Worm (Caenorhabditis elegans) whole organism, L2 larva: ENCODE data around the gene C17H11.5.
"Not testable (repeated sequence)": the region's sequence is repeated elsewhere in the genome, so short reads cannot be mapped to it uniquely, and the experiment has no call there.

Experiments used
- C34F6.9 ChIP-seq: fragments of 150-350 bp; optimal IDR thresholded peaks from 2 replicates; lab custom pipeline; 2014; ENCODE audit warnings: missing biosample characterization, missing genetic modification characterization
- F13H6.1 ChIP-seq: sonication (generic microtip); optimal IDR thresholded peaks from 2 replicates; lab custom pipeline; 2016; ENCODE audit warnings: missing genetic modification characterization, missing compliant biosample characterization
- R02D3.7 ChIP-seq: fragments of 150-350 bp; optimal IDR thresholded peaks from 2 replicates; lab custom pipeline; 2014; ENCODE audit warnings: missing biosample characterization, missing genetic modification characterization
- Y55F3AM.14 ChIP-seq: fragments of 200-800 bp; sonication (Bioruptor generic); optimal IDR thresholded peaks from 2 replicates; lab custom pipeline; 2018; ENCODE audit warnings: mild to moderate bottlenecking, missing genetic modification characterization, missing compliant biosample characterization
- ZK546.5 ChIP-seq: sonication (generic microtip); optimal IDR thresholded peaks from 2 replicates; lab custom pipeline; 2017; ENCODE audit warnings: missing biosample characterization, missing genetic modification characterization
- alr-1 ChIP-seq: fragments of 150-350 bp; optimal IDR thresholded peaks from 2 replicates; lab custom pipeline; 2014; ENCODE audit warnings: missing biosample characterization, missing genetic modification characterization
- aly-2 ChIP-seq: fragments of 150-350 bp; optimal IDR thresholded peaks from 2 replicates; lab custom pipeline; 2014; ENCODE audit warnings: missing biosample characterization, missing genetic modification characterization
- ama-1 ChIP-seq: fragments of 150-350 bp; optimal IDR thresholded peaks from 2 replicates; lab custom pipeline; 2018; ENCODE audit warnings: inconsistent platforms
- blmp-1 ChIP-seq: sonication (generic microtip); optimal IDR thresholded peaks from 2 replicates; lab custom pipeline; 2017; ENCODE audit warnings: missing genetic modification characterization, mild to moderate bottlenecking, missing compliant biosample characterization, antibody characterized with exemption, moderate library complexity; ENCODE audit not compliant: insufficient read depth
- ceh-16 ChIP-seq: fragments of 150-350 bp; optimal IDR thresholded peaks from 2 replicates; lab custom pipeline; 2014; ENCODE audit warnings: missing biosample characterization, missing genetic modification characterization
- ceh-82 ChIP-seq: fragments of 150-350 bp; optimal IDR thresholded peaks from 2 replicates; lab custom pipeline; 2014; ENCODE audit warnings: missing biosample characterization, missing genetic modification characterization
- crh-2 ChIP-seq: sonication (generic microtip); optimal IDR thresholded peaks from 2 replicates; lab custom pipeline; 2017; ENCODE audit warnings: missing biosample characterization, missing genetic modification characterization
- dmd-4 ChIP-seq: sonication (generic microtip); optimal IDR thresholded peaks from 2 replicates; lab custom pipeline; 2017; ENCODE audit warnings: missing biosample characterization, missing genetic modification characterization
- egl-27 ChIP-seq: sonication (generic microtip); optimal IDR thresholded peaks from 3 replicates; lab custom pipeline; 2017; ENCODE audit warnings: missing biosample characterization, missing genetic modification reagents, missing genetic modification characterization
- elt-1 ChIP-seq: fragments of 150-350 bp; optimal IDR thresholded peaks from 2 replicates; lab custom pipeline; 2014; ENCODE audit warnings: missing biosample characterization, missing genetic modification characterization
- elt-3 ChIP-seq: sonication (generic microtip); optimal IDR thresholded peaks from 2 replicates; lab custom pipeline; 2017; ENCODE audit warnings: missing biosample characterization, missing genetic modification characterization
- fos-1 ChIP-seq: fragments of 150-350 bp; optimal IDR thresholded peaks from 2 replicates; lab custom pipeline; 2014; ENCODE audit warnings: missing biosample characterization, missing genetic modification characterization
- gmeb-1 ChIP-seq: fragments of 150-350 bp; optimal IDR thresholded peaks from 2 replicates; lab custom pipeline; 2014; ENCODE audit warnings: missing biosample characterization, missing genetic modification characterization
- lin-11 ChIP-seq: fragments of 150-350 bp; sonication (generic microtip); optimal IDR thresholded peaks from 2 replicates; lab custom pipeline; 2014; ENCODE audit warnings: missing biosample characterization, missing genetic modification characterization, inconsistent platforms, mixed read lengths
- lin-39 ChIP-seq: fragments of 150-350 bp; optimal IDR thresholded peaks from 2 replicates; lab custom pipeline; 2014; ENCODE audit warnings: missing biosample characterization, missing genetic modification reagents, missing genetic modification characterization
- lsy-2 ChIP-seq, 2 experiments: fragments of 150-350 bp in 1 of 2; sonication (generic microtip) in 1 of 2; optimal IDR thresholded peaks; 2 replicates each; lab custom pipeline; 2014 to 2017; ENCODE audit warnings: missing biosample characterization in 2 of 2, missing genetic modification characterization in 2 of 2
- mab-5 ChIP-seq: fragments of 150-350 bp; optimal IDR thresholded peaks from 2 replicates; lab custom pipeline; 2014; ENCODE audit warnings: missing biosample characterization, missing genetic modification characterization
- mbf-1 ChIP-seq: sonication (generic microtip); optimal IDR thresholded peaks from 2 replicates; lab custom pipeline; 2017; ENCODE audit warnings: missing biosample characterization, missing genetic modification characterization
- mdl-1 ChIP-seq, 2 experiments: fragments of 150-350 bp in 1 of 2; sonication (generic microtip) in 1 of 2; optimal IDR thresholded peaks; 2 replicates each; lab custom pipeline; 2017; ENCODE audit warnings: missing biosample characterization in 2 of 2, missing genetic modification characterization in 2 of 2
- nhr-12 ChIP-seq: fragments of 150-350 bp; optimal IDR thresholded peaks from 2 replicates; lab custom pipeline; 2014; ENCODE audit warnings: missing biosample characterization, missing genetic modification characterization
- nhr-129 ChIP-seq: fragments of 150-350 bp; optimal IDR thresholded peaks from 2 replicates; lab custom pipeline; 2014; ENCODE audit warnings: missing biosample characterization, missing genetic modification characterization
- nhr-21 ChIP-seq: fragments of 150-350 bp; optimal IDR thresholded peaks from 2 replicates; lab custom pipeline; 2014; ENCODE audit warnings: missing biosample characterization, missing genetic modification characterization
- nhr-23 ChIP-seq: fragments of 150-350 bp; optimal IDR thresholded peaks from 2 replicates; lab custom pipeline; 2014; ENCODE audit warnings: missing biosample characterization, missing genetic modification reagents, missing genetic modification characterization
- nhr-25 ChIP-seq: fragments of 150-350 bp; sonication (generic microtip); optimal IDR thresholded peaks from 3 replicates; lab custom pipeline; 2014; ENCODE audit warnings: missing biosample characterization, missing genetic modification characterization
- nhr-6 ChIP-seq: fragments of 150-350 bp; optimal IDR thresholded peaks from 2 replicates; lab custom pipeline; 2014; ENCODE audit warnings: missing biosample characterization, missing genetic modification characterization
- nhr-77 ChIP-seq: fragments of 150-350 bp; optimal IDR thresholded peaks from 2 replicates; lab custom pipeline; 2014; ENCODE audit warnings: missing biosample characterization, missing genetic modification characterization
- peb-1 ChIP-seq: fragments of 150-350 bp; optimal IDR thresholded peaks from 2 replicates; lab custom pipeline; 2014; ENCODE audit warnings: missing biosample characterization, missing genetic modification characterization
- sem-4 ChIP-seq: fragments of 150-350 bp; optimal IDR thresholded peaks from 2 replicates; lab custom pipeline; 2014; ENCODE audit warnings: missing biosample characterization, missing genetic modification reagents, missing genetic modification characterization
- skn-1 ChIP-seq: sonication (generic microtip); optimal IDR thresholded peaks from 2 replicates; lab custom pipeline; 2017; ENCODE audit warnings: missing biosample characterization, missing genetic modification characterization
- sma-3 ChIP-seq: sonication (generic microtip); optimal IDR thresholded peaks from 2 replicates; lab custom pipeline; 2016; ENCODE audit warnings: missing genetic modification reagents, missing genetic modification characterization, missing compliant biosample characterization
- sma-9 ChIP-seq, 2 experiments: fragments of 150-350 bp in 1 of 2; sonication (generic microtip) in 1 of 2; optimal IDR thresholded peaks; 2 replicates each; lab custom pipeline; 2014 to 2016; ENCODE audit warnings: missing genetic modification characterization in 2 of 2, mild to moderate bottlenecking in 1 of 2, missing biosample characterization in 1 of 2, missing compliant biosample characterization in 1 of 2, missing genetic modification reagents in 1 of 2, moderate library complexity in 1 of 2
- snpc-4 ChIP-seq: fragments of 150-350 bp; optimal IDR thresholded peaks from 2 replicates; lab custom pipeline; 2014; ENCODE audit warnings: missing biosample characterization, missing genetic modification characterization
- unc-39 ChIP-seq: fragments of 150-350 bp; optimal IDR thresholded peaks from 2 replicates; lab custom pipeline; 2014; ENCODE audit warnings: missing biosample characterization, missing genetic modification characterization
- unc-55 ChIP-seq: fragments of 150-350 bp; sonication (generic microtip); optimal IDR thresholded peaks from 3 replicates; lab custom pipeline; 2014; ENCODE audit warnings: missing biosample characterization, missing genetic modification reagents, missing genetic modification characterization
- unc-62 ChIP-seq: fragments of 150-350 bp; optimal IDR thresholded peaks from 2 replicates; lab custom pipeline; 2014; ENCODE audit warnings: missing biosample characterization, missing genetic modification reagents, missing genetic modification characterization
- zag-1 ChIP-seq: fragments of 150-350 bp; optimal IDR thresholded peaks from 2 replicates; lab custom pipeline; 2014; ENCODE audit warnings: missing biosample characterization, missing genetic modification characterization
- ztf-1 ChIP-seq: fragments of 200-800 bp; sonication (Bioruptor generic); conservative IDR thresholded peaks from 2 replicates; pipeline ENCODE4 v1.3.6; 2022; ENCODE audit warnings: missing genetic modification characterization, missing compliant biosample characterization
- ztf-4 ChIP-seq: fragments of 150-350 bp; optimal IDR thresholded peaks from 2 replicates; lab custom pipeline; 2014; ENCODE audit warnings: missing biosample characterization, missing genetic modification characterization

C17H11.5 gene

ce11 chrX:8155969-8156368 lies 29.0 kb downstream of the C17H11.5 start:
- TF ChIP-seq nhr-77 (tag; lab: Kevin White, UChicago) (no peak), blmp-1 (tag; lab: Kevin White, UChicago) (no peak), fos-1 (tag; lab: Kevin White, UChicago) (no peak), snpc-4 (no peak), zag-1 (no peak), R02D3.7 (no peak), sma-3 (no peak), lsy-2 (tag; optimal IDR thresholded peaks at IDR 0.05; lab: Kevin White, UChicago) (no peak), sem-4 (tag; lab: Kevin White, UChicago) (no peak), mdl-1 (tag; optimal IDR thresholded peaks at IDR 0.05; lab: Kevin White, UChicago) (no peak), aly-2 (tag; lab: Kevin White, UChicago) (no peak), nhr-129 (tag; lab: Kevin White, UChicago) (no peak), nhr-6 (no peak), nhr-25 (tag; lab: Kevin White, UChicago) (no peak), dmd-4 (tag; lab: Kevin White, UChicago) (no peak), ztf-4 (no peak), lin-39 (no peak), sma-9 (GFP tag; optimal IDR thresholded peaks at IDR 0.05; lab: Kevin White, UChicago) (peak; percentile 44), sma-9 (tag; optimal IDR thresholded peaks at IDR 0.05; lab: Kevin White, UChicago) (no peak), nhr-23 (tag; lab: Kevin White, UChicago) (no peak), peb-1 (tag; lab: Kevin White, UChicago) (no peak), Y55F3AM.14 (GFP tag; lab: Kevin White, UChicago) (peak; percentile 34), ama-1 (no peak), elt-3 (tag; lab: Kevin White, UChicago) (no peak), mbf-1 (tag; lab: Kevin White, UChicago) (no peak), mab-5 (tag; lab: Kevin White, UChicago) (no peak), egl-27 (tag; lab: Kevin White, UChicago) (no peak), ZK546.5 (tag; lab: Kevin White, UChicago) (no peak), gmeb-1 (tag; lab: Kevin White, UChicago) (no peak), elt-1 (tag; lab: Kevin White, UChicago) (no peak), nhr-21 (tag; lab: Kevin White, UChicago) (no peak), unc-55 (GFP tag; lab: Kevin White, UChicago) (peak; percentile 20), ztf-1 (GFP tag; lab: Robert Waterston, UW) (no peak), skn-1 (tag; lab: Kevin White, UChicago) (no peak), nhr-12 (tag; lab: Kevin White, UChicago) (no peak), ceh-82 (tag; lab: Kevin White, UChicago) (no peak), ceh-16 (tag; lab: Kevin White, UChicago) (no peak), unc-39 (tag; lab: Kevin White, UChicago) (no peak), crh-2 (tag; lab: Kevin White, UChicago) (peak; percentile 7), F13H6.1 (tag; lab: Kevin White, UChicago) (no peak), unc-62 (GFP tag; lab: Kevin White, UChicago) (no peak), C34F6.9 (no peak), alr-1 (tag; lab: Kevin White, UChicago) (no peak), lin-11 (tag; lab: Kevin White, UChicago) (peak; percentile 11)

DNA sequence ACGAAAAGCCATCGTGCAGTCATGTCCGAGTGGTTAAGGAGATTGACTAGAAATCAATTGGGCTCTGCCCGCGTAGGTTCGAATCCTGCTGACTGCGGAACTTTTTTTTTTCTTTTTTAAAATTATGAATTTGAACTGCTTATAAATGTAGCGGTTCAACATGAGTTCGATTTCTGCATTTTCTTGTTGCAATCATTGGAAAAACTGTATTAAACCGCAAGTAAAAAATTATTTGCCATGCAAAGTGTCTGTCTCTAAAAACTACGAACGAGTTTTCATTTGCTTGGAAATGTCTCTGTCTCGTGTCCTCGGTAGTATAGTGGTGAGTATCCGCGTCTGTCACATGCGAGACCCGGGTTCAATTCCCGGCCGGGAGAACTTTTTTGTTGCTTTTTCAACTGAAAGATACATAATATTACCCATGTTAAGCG lies 29.5 kb downstream of the C17H11.5 start:
- peak; percentile 9 for TF ChIP-seq nhr-25 (tag; lab: Kevin White, UChicago)
- TF ChIP-seq C34F6.9, result peak; percentile 28
- peak; percentile 39 for TF ChIP-seq unc-55 (GFP tag; lab: Kevin White, UChicago)
- TF ChIP-seq mdl-1 (tag; optimal IDR thresholded peaks at IDR 0.05; lab: Kevin White, UChicago), result peak in 1 of 2 experiments; percentile 50
- TF ChIP-seq nhr-129 (tag; lab: Kevin White, UChicago), result peak; percentile 25
- TF ChIP-seq egl-27 (tag; lab: Kevin White, UChicago), result peak; percentile 5
- peak; percentile 37 for TF ChIP-seq sma-9 (GFP tag; optimal IDR thresholded peaks at IDR 0.05; lab: Kevin White, UChicago)
- TF ChIP-seq sma-9 (tag; optimal IDR thresholded peaks at IDR 0.05; lab: Kevin White, UChicago), result not testable (repeated sequence)
- peak in 1 of 2 experiments; percentile 12 for TF ChIP-seq lsy-2 (tag; optimal IDR thresholded peaks at IDR 0.05; lab: Kevin White, UChicago)
